Worm (Caenorhabditis elegans) whole organism, early embryonic: ENCODE data around the gene C05B5.17.

ENCODE experiments used
- B0310.2 ChIP-seq: sonication (generic microtip); optimal IDR thresholded peaks from 2 replicates; lab custom pipeline; 2016; ENCODE audit warnings: mild to moderate bottlenecking, missing genetic modification characterization, missing compliant biosample characterization
- F13C5.2 ChIP-seq: sonication (generic microtip); optimal IDR thresholded peaks from 2 replicates; lab custom pipeline; 2017; ENCODE audit warnings: mild to moderate bottlenecking, missing genetic modification characterization, inconsistent platforms, missing compliant biosample characterization
- aly-1 ChIP-seq: sonication (generic microtip); optimal IDR thresholded peaks from 2 replicates; lab custom pipeline; 2016; ENCODE audit warnings: missing genetic modification characterization, missing compliant biosample characterization
- ama-1 ChIP-seq: fragments of 150-350 bp; optimal IDR thresholded peaks from 2 replicates; lab custom pipeline; 2014
- ceh-13 ChIP-seq: fragments of 200-800 bp; sonication (Bioruptor generic); optimal IDR thresholded peaks from 2 replicates; lab custom pipeline; 2018; ENCODE audit warnings: mild to moderate bottlenecking, missing genetic modification characterization, missing compliant biosample characterization
- ceh-36 ChIP-seq: sonication (generic microtip); optimal IDR thresholded peaks from 2 replicates; lab custom pipeline; 2016; ENCODE audit warnings: missing genetic modification characterization, inconsistent platforms, missing compliant biosample characterization
- ets-7 ChIP-seq: sonication (generic microtip); optimal IDR thresholded peaks from 2 replicates; lab custom pipeline; 2016; ENCODE audit warnings: missing genotype, missing genetic modification characterization, missing compliant biosample characterization
- flt-1 ChIP-seq: fragments of 200-800 bp; sonication (Bioruptor generic); IDR thresholded peaks from 2 replicates; pipeline ENCODE4 v1.3.6; 2022; ENCODE audit warnings: missing genetic modification characterization, missing compliant biosample characterization
- hmbx-1 ChIP-seq: sonication (generic microtip); optimal IDR thresholded peaks from 2 replicates; lab custom pipeline; 2016; ENCODE audit warnings: mild to moderate bottlenecking, missing genetic modification characterization, missing compliant biosample characterization
- hmg-4 ChIP-seq: fragments of 200-800 bp; sonication (Bioruptor generic); optimal IDR thresholded peaks from 2 replicates; lab custom pipeline; 2018; ENCODE audit warnings: mild to moderate bottlenecking, missing genetic modification characterization, missing compliant biosample characterization
- hnd-1 ChIP-seq: sonication (generic microtip); optimal IDR thresholded peaks from 2 replicates; lab custom pipeline; 2016; ENCODE audit warnings: missing genetic modification characterization, missing compliant biosample characterization
- pes-1 ChIP-seq: fragments of 200-800 bp; sonication (Bioruptor generic); IDR thresholded peaks from 2 replicates; pipeline ENCODE4 v1.3.6; 2022; ENCODE audit warnings: missing genetic modification reagents, missing genetic modification characterization, missing compliant biosample characterization
- scrt-1 ChIP-seq: fragments of 200-800 bp; sonication (Bioruptor generic); IDR thresholded peaks from 2 replicates; pipeline ENCODE4 v1.3.6; 2022; ENCODE audit warnings: missing genetic modification characterization, missing compliant biosample characterization
- sea-1 ChIP-seq: fragments of 200-800 bp; sonication (Bioruptor generic); conservative IDR thresholded peaks from 2 replicates; pipeline ENCODE4 v1.3.6; 2022; ENCODE audit warnings: missing genetic modification characterization, missing compliant biosample characterization
- tbx-11 ChIP-seq: fragments of 200-800 bp; sonication (Bioruptor generic); IDR thresholded peaks from 2 replicates; pipeline ENCODE4 v1.3.6; 2022; ENCODE audit warnings: missing genetic modification characterization, missing compliant biosample characterization
- tbx-37 ChIP-seq: fragments of 200-800 bp; sonication (Bioruptor generic); conservative IDR thresholded peaks from 2 replicates; pipeline ENCODE4 v1.3.6; 2022; ENCODE audit warnings: missing genetic modification reagents, missing genetic modification characterization, missing compliant biosample characterization
- tra-4 ChIP-seq: sonication (generic microtip); optimal IDR thresholded peaks from 2 replicates; lab custom pipeline; 2017; ENCODE audit warnings: missing genetic modification characterization, missing compliant biosample characterization

Gene C05B5.17

DNA sequence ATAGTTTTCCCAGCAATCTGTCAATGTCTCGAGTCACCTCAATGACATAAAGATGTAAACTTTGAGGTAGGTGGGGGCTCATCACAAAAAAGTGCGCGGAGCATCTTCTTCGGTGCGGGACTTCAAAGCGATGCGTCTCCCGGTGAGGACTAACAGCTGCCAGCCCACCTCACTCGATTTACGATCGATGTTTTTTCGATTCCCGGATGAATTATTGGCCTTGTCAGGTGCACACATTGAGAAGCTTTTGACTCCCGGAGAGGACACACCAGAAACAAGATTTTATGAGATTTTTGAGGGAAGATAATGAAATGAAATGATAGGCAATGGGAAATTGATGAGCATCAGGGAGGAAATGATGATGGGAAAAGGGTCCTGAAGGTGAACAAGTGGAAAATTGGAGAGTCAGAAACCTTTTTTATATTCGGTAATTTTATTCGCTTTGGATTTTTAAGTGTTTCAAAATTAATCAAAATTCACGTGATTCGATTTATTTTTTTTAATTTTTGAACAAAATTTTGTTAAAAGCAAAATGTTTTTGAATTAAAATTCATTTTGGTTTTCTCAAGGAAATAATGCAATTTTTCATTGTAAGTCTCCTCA lies 12.2 kb downstream of the C05B5.17 start, which contains the start of gene C05B5.12:
Gene C05B5.12, plus strand, starts transcription at position 553 of the 603 bp plus-strand sequence.
- TF ChIP-seq hmbx-1 (tag; lab: Kevin White, UChicago) (no peak), ets-7 (no peak), tbx-37 (GFP tag; lab: Robert Waterston, UW) (no peak), tra-4 (tag; lab: Kevin White, UChicago) (no peak), flt-1 (GFP tag; lab: Robert Waterston, UW) (no peak), ama-1 (no peak), ceh-13 (GFP tag; lab: Kevin White, UChicago) (no peak), pes-1 (GFP tag; lab: Robert Waterston, UW) (no peak), hnd-1 (tag; lab: Kevin White, UChicago) (no peak), tbx-11 (GFP tag; lab: Robert Waterston, UW) (no peak), scrt-1 (GFP tag; lab: Robert Waterston, UW) (no peak)

ce11 chrIII:9985542-9985941 lies 13.6 kb downstream of the C05B5.17 start:
- TF ChIP-seq F13C5.2 (tag; lab: Kevin White, UChicago) (no peak), tbx-11 (GFP tag; lab: Robert Waterston, UW) (no peak), hnd-1 (tag; lab: Kevin White, UChicago) (no peak), B0310.2 (tag; lab: Kevin White, UChicago) (no peak), pes-1 (GFP tag; lab: Robert Waterston, UW) (no peak), ama-1 (no peak), flt-1 (GFP tag; lab: Robert Waterston, UW) (no peak), ets-7 (no peak), hmg-4 (no peak), sea-1 (GFP tag; lab: Robert Waterston, UW) (no peak), aly-1 (no peak), ceh-36 (tag; lab: Kevin White, UChicago) (no peak), tra-4 (tag; lab: Kevin White, UChicago) (no peak), tbx-37 (GFP tag; lab: Robert Waterston, UW) (no peak), hmbx-1 (tag; lab: Kevin White, UChicago) (no peak), scrt-1 (GFP tag; lab: Robert Waterston, UW) (no peak), ceh-13 (GFP tag; lab: Kevin White, UChicago) (no peak)

ce11 chrIII:9984604-9985003 lies 14.5 kb downstream of the C05B5.17 start:
- TF ChIP-seq tbx-11 (GFP tag; lab: Robert Waterston, UW) (no peak), hnd-1 (tag; lab: Kevin White, UChicago) (no peak), hmg-4 (no peak), pes-1 (GFP tag; lab: Robert Waterston, UW) (no peak), B0310.2 (tag; lab: Kevin White, UChicago) (no peak), sea-1 (GFP tag; lab: Robert Waterston, UW) (no peak), scrt-1 (GFP tag; lab: Robert Waterston, UW) (no peak), ceh-36 (tag; lab: Kevin White, UChicago) (no peak)

DNA sequence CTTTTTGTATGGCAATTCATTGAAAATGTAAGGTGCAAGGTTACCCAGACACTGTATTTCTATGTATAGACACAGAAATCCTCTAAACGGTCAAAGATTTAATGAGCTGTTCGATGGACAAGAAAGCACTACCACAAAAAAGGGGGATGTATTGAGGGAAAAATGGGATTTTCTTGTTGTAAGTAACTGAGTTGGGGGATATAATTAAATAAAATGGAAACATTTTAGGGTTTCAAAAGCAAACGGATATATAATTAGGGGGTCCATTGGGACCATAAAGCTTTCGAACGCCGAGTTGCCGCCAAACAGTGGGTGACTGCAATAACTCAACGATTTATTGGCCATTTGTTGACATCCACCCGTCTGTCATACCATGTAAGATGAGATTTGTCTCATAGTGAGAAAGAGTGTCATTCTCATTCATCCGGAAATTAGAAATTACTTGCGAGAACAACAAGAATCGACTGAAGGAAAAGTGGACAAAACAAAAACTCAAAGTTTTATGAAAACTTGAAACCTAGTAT lies 17.0 kb downstream of the C05B5.17 start:
- TF ChIP-seq ceh-36 (tag; lab: Kevin White, UChicago) (no peak), hnd-1 (tag; lab: Kevin White, UChicago) (no peak), ceh-13 (GFP tag; lab: Kevin White, UChicago) (no peak), flt-1 (GFP tag; lab: Robert Waterston, UW) (no peak), tbx-11 (GFP tag; lab: Robert Waterston, UW) (no peak), aly-1 (no peak), tbx-37 (GFP tag; lab: Robert Waterston, UW) (no peak), scrt-1 (GFP tag; lab: Robert Waterston, UW) (no peak), F13C5.2 (tag; lab: Kevin White, UChicago) (no peak), sea-1 (GFP tag; lab: Robert Waterston, UW) (no peak), ets-7 (no peak)

- TF ChIP-seq F13C5.2 (tag; lab: Kevin White, UChicago) (no peak), ama-1 (no peak), sea-1 (GFP tag; lab: Robert Waterston, UW) (no peak), ceh-36 (tag; lab: Kevin White, UChicago) (no peak), hmg-4 (no peak), flt-1 (GFP tag; lab: Robert Waterston, UW) (no peak), tbx-11 (GFP tag; lab: Robert Waterston, UW) (no peak), ceh-13 (GFP tag; lab: Kevin White, UChicago) (no peak), tra-4 (tag; lab: Kevin White, UChicago) (no peak), pes-1 (GFP tag; lab: Robert Waterston, UW) (no peak), B0310.2 (tag; lab: Kevin White, UChicago) (no peak), hnd-1 (tag; lab: Kevin White, UChicago) (no peak), hmbx-1 (tag; lab: Kevin White, UChicago) (no peak), scrt-1 (GFP tag; lab: Robert Waterston, UW) (no peak), aly-1 (no peak), tbx-37 (GFP tag; lab: Robert Waterston, UW) (no peak)
Measured at ce11 chrIII:9973765-9974164, 25.4 kb downstream of the C05B5.17 start, which contains the start of gene R10E12.2. Gene R10E12.2, minus strand, starts transcription at chrIII:9973865.

- TF ChIP-seq tbx-37 (GFP tag; lab: Robert Waterston, UW) (no peak), scrt-1 (GFP tag; lab: Robert Waterston, UW) (no peak), ceh-13 (GFP tag; lab: Kevin White, UChicago) (no peak), hnd-1 (tag; lab: Kevin White, UChicago) (no peak), sea-1 (GFP tag; lab: Robert Waterston, UW) (no peak), hmbx-1 (tag; lab: Kevin White, UChicago) (no peak), F13C5.2 (tag; lab: Kevin White, UChicago) (no peak), ets-7 (no peak), flt-1 (GFP tag; lab: Robert Waterston, UW) (no peak), ama-1 (no peak), aly-1 (no peak), B0310.2 (tag; lab: Kevin White, UChicago) (no peak), pes-1 (GFP tag; lab: Robert Waterston, UW) (no peak), tra-4 (tag; lab: Kevin White, UChicago) (no peak), hmg-4 (no peak), ceh-36 (tag; lab: Kevin White, UChicago) (no peak), tbx-11 (GFP tag; lab: Robert Waterston, UW) (no peak)
Measured at ce11 chrIII:9972192-9972811, 26.8 kb downstream of the C05B5.17 start.
